Fruit fly (Drosophila melanogaster) whole organism: ENCODE measurements around the gene CG3386.

Source experiments
- CG8478 ChIP-seq: fragments of >200 bp; optimal IDR thresholded peaks from 2 replicates; lab custom pipeline; 2018; ENCODE audit warnings: inconsistent platforms
- Dll ChIP-seq: fragments of >200 bp; optimal IDR thresholded peaks from 2 replicates; lab custom pipeline; 2017
- EcR ChIP-seq, 2 experiments: fragments of >200 bp; optimal IDR thresholded peaks; 2 replicates each; lab custom pipeline; 2017; ENCODE audit warnings: missing biosample characterization in 2 of 2, missing genetic modification characterization in 2 of 2, missing genetic modification reagents in 2 of 2
- pan ChIP-seq: fragments of >200 bp; optimal IDR thresholded peaks from 2 replicates; lab custom pipeline; 2017
- psq ChIP-seq: fragments of >200 bp; optimal IDR thresholded peaks from 2 replicates; lab custom pipeline; 2017
- usp ChIP-seq: fragments of >200 bp; optimal IDR thresholded peaks from 2 replicates; lab custom pipeline; 2017; ENCODE audit warnings: missing biosample characterization, missing genetic modification characterization, mixed read lengths

CG3386 gene

dm6 chr3L:699368-700150, 17.3 kb upstream of the CG3386 start:
- TF ChIP-seq CG8478, result no peak
- TF ChIP-seq usp (GFP tag; lab: Kevin White, UChicago), result no peak
- TF ChIP-seq Dll (lab: Kevin White, UChicago), result no peak
- TF ChIP-seq EcR (GFP tag; optimal IDR thresholded peaks at IDR 0.05; lab: Kevin White, UChicago), result no peak
- no peak for TF ChIP-seq pan (lab: Kevin White, UChicago)
- no peak for TF ChIP-seq psq (lab: Kevin White, UChicago)

- TF ChIP-seq Dll (lab: Kevin White, UChicago) (no peak), EcR (GFP tag; optimal IDR thresholded peaks at IDR 0.05; lab: Kevin White, UChicago) (no peak), usp (GFP tag; lab: Kevin White, UChicago) (no peak), psq (lab: Kevin White, UChicago) (no peak), CG8478 (no peak), pan (lab: Kevin White, UChicago) (no peak)
These were observed 16.6 kb upstream of the CG3386 start, which contains the start of gene CG13894 for dm6 chr3L:698748-699367. Gene CG13894, minus strand, starts transcription at chr3L:699144.

- TF ChIP-seq Dll (lab: Kevin White, UChicago) (no peak), EcR (GFP tag; optimal IDR thresholded peaks at IDR 0.05; lab: Kevin White, UChicago) (no peak), psq (lab: Kevin White, UChicago) (no peak), usp (GFP tag; lab: Kevin White, UChicago) (no peak), pan (lab: Kevin White, UChicago) (no peak), CG8478 (no peak)
These were observed 15.5 kb upstream of the CG3386 start for dm6 chr3L:697724-698123.

- no peak for TF ChIP-seq Dll (lab: Kevin White, UChicago)
- no peak for TF ChIP-seq usp (GFP tag; lab: Kevin White, UChicago)
- TF ChIP-seq EcR (GFP tag; optimal IDR thresholded peaks at IDR 0.05; lab: Kevin White, UChicago), result no peak
- no peak for TF ChIP-seq psq (lab: Kevin White, UChicago)
- TF ChIP-seq pan (lab: Kevin White, UChicago), result no peak
- no peak for TF ChIP-seq CG8478
These were observed 14.8 kb upstream of the CG3386 start for dm6 chr3L:697055-697427.

dm6 chr3L:696404-697054, 14.3 kb upstream of the CG3386 start:
- no peak for TF ChIP-seq pan (lab: Kevin White, UChicago)
- TF ChIP-seq Dll (lab: Kevin White, UChicago), result no peak
- no peak for TF ChIP-seq usp (GFP tag; lab: Kevin White, UChicago)
- TF ChIP-seq CG8478, result no peak
- no peak for TF ChIP-seq EcR (GFP tag; optimal IDR thresholded peaks at IDR 0.05; lab: Kevin White, UChicago)
- no peak for TF ChIP-seq psq (lab: Kevin White, UChicago)

dm6 chr3L:695510-695909, 13.2 kb upstream of the CG3386 start:
- TF ChIP-seq pan (lab: Kevin White, UChicago) (no peak), usp (GFP tag; lab: Kevin White, UChicago) (no peak), psq (lab: Kevin White, UChicago) (no peak)

dm6 chr3L:692699-693098, 10.4 kb upstream of the CG3386 start, which contains the start of gene Vti1a:
Gene Vti1a, minus strand, starts transcription at chr3L:692919.
- no peak for TF ChIP-seq CG8478
- TF ChIP-seq Dll (lab: Kevin White, UChicago), result no peak
- TF ChIP-seq usp (GFP tag; lab: Kevin White, UChicago), result no peak
- TF ChIP-seq pan (lab: Kevin White, UChicago), result no peak
- TF ChIP-seq psq (lab: Kevin White, UChicago), result no peak
- TF ChIP-seq EcR (GFP tag; optimal IDR thresholded peaks at IDR 0.05; lab: Kevin White, UChicago), result no peak

- TF ChIP-seq usp (GFP tag; lab: Kevin White, UChicago), result no peak
- no peak for TF ChIP-seq pan (lab: Kevin White, UChicago)
- TF ChIP-seq EcR (GFP tag; optimal IDR thresholded peaks at IDR 0.05; lab: Kevin White, UChicago), result no peak
These were observed 7.9 kb upstream of the CG3386 start, which contains the start of the genes CG32483 and RabX6 for dm6 chr3L:690031-690686. Gene CG32483, minus strand, starts transcription at chr3L:690081. Gene RabX6, plus strand, starts transcription at chr3L:690517.

- TF ChIP-seq EcR (GFP tag; optimal IDR thresholded peaks at IDR 0.05; lab: Kevin White, UChicago) (no peak), psq (lab: Kevin White, UChicago) (no peak), pan (lab: Kevin White, UChicago) (no peak), Dll (lab: Kevin White, UChicago) (no peak), CG8478 (no peak), usp (GFP tag; lab: Kevin White, UChicago) (no peak)
These were observed 5.6 kb upstream of the CG3386 start, which contains the start of gene hiro for dm6 chr3L:687858-688257. Gene hiro, minus strand, starts transcription at chr3L:687958.

- TF ChIP-seq CG8478 (no peak), Dll (lab: Kevin White, UChicago) (peak; percentile 26)
These were observed 3.2 kb upstream of the CG3386 start, which contains the start of gene ebd1 for dm6 chr3L:685441-685804. Gene ebd1, minus strand, starts transcription at chr3L:685549.
